Worm (Caenorhabditis elegans): ENCODE results near the gene rgs-4.

rgs-4 gene

DNA sequence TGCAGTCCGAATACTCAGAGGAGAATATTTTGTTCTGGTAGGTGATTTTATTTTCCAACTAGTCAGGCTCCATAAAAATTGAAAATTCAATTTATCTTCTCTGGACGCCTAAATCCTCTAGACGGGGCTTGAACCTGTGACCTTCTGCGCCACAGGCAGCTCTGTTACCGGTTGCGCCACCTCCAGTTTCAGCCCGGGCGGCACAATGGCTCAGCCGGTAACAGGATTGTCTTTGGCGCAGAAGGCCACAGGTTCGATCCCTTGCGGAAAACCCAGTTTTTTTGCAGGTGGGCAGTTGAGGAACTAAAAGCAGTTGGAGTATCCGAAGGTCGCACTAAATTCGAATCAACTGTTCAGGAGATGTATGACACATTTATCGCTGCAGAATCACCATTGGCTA, 15.3 kb downstream of the rgs-4 start:
- no peak for TF ChIP-seq F22D6.2 (tag; optimal IDR thresholded peaks at IDR 0.05)
- no peak for TF ChIP-seq ZK185.1 (tag; optimal IDR thresholded peaks at IDR 0.05; ENCODE audit: poor library complexity, severe bottlenecking)
- TF ChIP-seq lir-1 (GFP tag; conservative IDR thresholded peaks at IDR 0.05): no peak
- no peak for TF ChIP-seq efl-1 (GFP tag; optimal IDR thresholded peaks at IDR 0.05)
- TF ChIP-seq zfh-2 (GFP tag; conservative IDR thresholded peaks at IDR 0.05): peak; percentile 60
- no peak for TF ChIP-seq Y79H2A.3 (GFP tag; conservative IDR thresholded peaks at IDR 0.05)
- TF ChIP-seq madf-6 (GFP tag; IDR thresholded peaks at IDR 0.05): peak; percentile 9; the same call in 1 of the 2 replicates
- TF ChIP-seq B0336.3 (GFP tag; IDR thresholded peaks at IDR 0.05): no peak
- TF ChIP-seq dox-1 (GFP tag; IDR thresholded peaks at IDR 0.05): peak; percentile 26; the same call in 1 of the 2 replicates
- no peak for TF ChIP-seq sptf-2 (GFP tag; optimal IDR thresholded peaks at IDR 0.05)

DNA sequence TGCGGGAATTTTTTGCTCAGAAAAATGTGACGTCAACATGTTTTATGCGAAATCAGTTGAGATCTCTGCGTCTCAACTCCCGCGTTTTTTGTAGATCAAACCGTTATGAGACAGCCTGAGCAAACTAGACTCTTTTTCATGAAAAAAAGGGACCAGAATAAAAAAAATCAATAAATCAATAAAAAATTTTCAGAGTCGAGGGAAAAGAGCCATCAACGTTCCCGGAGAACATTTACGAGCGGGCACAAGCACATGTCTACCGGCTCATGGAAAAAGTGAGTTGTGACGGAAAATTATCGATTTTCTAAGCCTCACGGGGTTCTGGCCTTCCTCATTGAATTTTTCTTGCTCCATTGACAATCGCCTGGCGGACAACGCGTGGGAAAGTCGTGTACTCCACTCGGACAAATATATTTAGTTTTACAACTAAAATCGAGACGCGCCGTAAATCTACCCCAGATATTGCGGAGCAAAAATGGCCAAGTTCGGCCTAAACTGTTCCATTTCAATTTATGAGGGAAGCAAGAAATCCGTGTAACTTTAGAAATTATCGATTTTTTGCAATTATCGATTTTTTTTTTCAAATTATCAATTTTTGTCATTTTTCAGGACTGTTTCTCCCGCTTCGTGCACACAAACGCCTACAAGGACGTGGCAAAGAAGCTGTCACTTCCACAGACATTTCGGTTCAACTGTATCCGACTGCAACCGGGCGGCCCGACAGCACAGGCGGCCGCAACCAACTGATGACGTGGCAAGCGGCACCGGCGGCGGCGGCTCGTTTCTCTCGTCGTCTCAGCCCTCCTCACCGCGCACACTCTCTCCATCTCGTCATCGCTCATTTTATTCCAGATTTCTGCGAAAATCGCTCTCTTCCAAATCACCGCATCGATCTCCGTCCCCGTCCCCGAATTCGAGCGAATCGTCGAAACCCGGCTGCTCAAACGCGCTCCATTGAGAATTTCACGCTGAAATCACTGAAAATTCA, 16.6 kb downstream of the rgs-4 start:
- TF ChIP-seq snpc-4 (GFP tag; optimal IDR thresholded peaks at IDR 0.05) (no peak), snpc-4 (tag; optimal IDR thresholded peaks at IDR 0.05) (peak in 1 of 4 experiments; percentile 4), lin-26 (GFP tag; IDR thresholded peaks at IDR 0.05) (no peak), ztf-18 (tag; optimal IDR thresholded peaks at IDR 0.05) (no peak), egrh-3 (GFP tag; IDR thresholded peaks at IDR 0.05) (peak; percentile 61; the same call in 1 of the 2 replicates), snpc-1.3 (tag; optimal IDR thresholded peaks at IDR 0.05; ENCODE audit: insufficient read depth) (no peak), B0035.1 (tag; optimal IDR thresholded peaks at IDR 0.05) (no peak), dpff-1 (tag; optimal IDR thresholded peaks at IDR 0.05) (no peak), fkh-3 (tag; optimal IDR thresholded peaks at IDR 0.05) (no peak), hrde-1 (tag; optimal IDR thresholded peaks at IDR 0.05; ENCODE audit: borderline replicate concordance) (no peak), mel-28 (tag; optimal IDR thresholded peaks at IDR 0.05; ENCODE audit: borderline replicate concordance) (peak; percentile 16), sptf-2 (GFP tag; optimal IDR thresholded peaks at IDR 0.05) (no peak), him-1 (tag; optimal IDR thresholded peaks at IDR 0.05) (peak; percentile 11), attf-3 (GFP tag; conservative IDR thresholded peaks at IDR 0.05) (0 out of 2 replicates have a peak, but pooled peaks have one; percentile 8), zfh-2 (GFP tag; conservative IDR thresholded peaks at IDR 0.05) (peak; percentile 94), hmg-1.2 (GFP tag; IDR thresholded peaks at IDR 0.05) (peak; percentile 39), F57C9.4 (tag; optimal IDR thresholded peaks at IDR 0.05) (no peak), B0261.1 (tag; optimal IDR thresholded peaks at IDR 0.05) (no peak), akir-1 (GFP tag; optimal IDR thresholded peaks at IDR 0.05) (no peak), pbrm-1 (GFP tag; IDR thresholded peaks at IDR 0.05) (peak; percentile 43; the same call in 1 of the 2 replicates), let-607 (tag; optimal IDR thresholded peaks at IDR 0.05) (peak; percentile 15 to 19), gei-17 (GFP tag; optimal IDR thresholded peaks at IDR 0.05) (no peak), F33H1.4 (GFP tag; IDR thresholded peaks at IDR 0.05) (no peak), nhr-80 (tag; optimal IDR thresholded peaks at IDR 0.05) (no peak), K12H6.12 (tag; optimal IDR thresholded peaks at IDR 0.05) (no peak), ets-4 (GFP tag; optimal IDR thresholded peaks at IDR 0.05) (no peak), mcd-1 (GFP tag; IDR thresholded peaks at IDR 0.05) (peak; percentile 3; the same call in 1 of the 2 replicates), lag-1 (GFP tag; IDR thresholded peaks at IDR 0.05) (no peak), ztf-25 (GFP tag; IDR thresholded peaks at IDR 0.05) (no peak), lsy-27 (tag; optimal IDR thresholded peaks at IDR 0.05; ENCODE audit: borderline replicate concordance, insufficient read depth) (no peak), B0336.3 (GFP tag; IDR thresholded peaks at IDR 0.05) (no peak), T26A5.8 (tag; optimal IDR thresholded peaks at IDR 0.05) (no peak), nfya-2 (GFP tag; IDR thresholded peaks at IDR 0.05) (no peak), hlh-26 (GFP tag; conservative IDR thresholded peaks at IDR 0.05) (no peak), cebp-2 (GFP tag; IDR thresholded peaks at IDR 0.05) (no peak), B0019.2 (GFP tag; conservative IDR thresholded peaks at IDR 0.05) (no peak), Y53G8AR.9 (GFP tag; conservative IDR thresholded peaks at IDR 0.05) (no peak)

All from whole organism, young adult.